Worm (Caenorhabditis elegans): ENCODE data around the gene F42H10.2.

F42H10.2 gene

DNA sequence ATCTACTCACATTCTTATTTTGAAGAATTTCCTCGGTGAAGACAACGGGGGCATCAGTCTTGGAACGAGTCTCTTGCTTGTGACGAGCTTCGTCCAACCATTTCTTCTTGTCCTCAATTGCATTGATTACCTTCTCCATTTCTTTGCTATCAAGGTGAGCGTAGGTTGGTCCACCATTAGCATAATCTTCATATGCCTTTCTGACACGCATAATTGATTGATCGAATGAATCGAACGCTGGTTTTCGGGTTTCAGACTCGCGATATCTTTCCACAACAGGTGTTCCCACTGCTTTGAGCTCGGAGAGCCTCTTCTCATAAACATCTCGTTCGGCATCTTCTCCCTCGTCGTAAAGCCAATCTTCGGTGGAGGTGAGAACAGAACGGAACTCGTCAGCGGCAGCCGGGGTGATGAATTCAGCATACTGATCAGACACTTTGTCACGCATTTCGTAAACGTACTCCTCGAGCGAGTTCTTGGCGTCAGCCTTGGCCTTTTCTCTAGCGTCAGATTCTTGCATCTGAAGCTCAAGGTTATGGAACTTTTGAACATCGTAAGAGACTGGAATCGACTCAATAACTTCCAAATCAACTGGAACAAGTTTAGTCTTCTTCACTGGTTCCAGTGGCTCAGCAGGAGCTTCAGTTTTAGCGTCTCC is 45.9 kb upstream of the F42H10.2 start:
- TF ChIP-seq snpc-4 (tag; optimal IDR thresholded peaks at IDR 0.05) (no peak), ama-1 (optimal IDR thresholded peaks at IDR 0.05) (peak; percentile 72), fos-1 (tag; optimal IDR thresholded peaks at IDR 0.05) (no peak), zag-1 (tag; optimal IDR thresholded peaks at IDR 0.05) (no peak), R02D3.7 (tag; optimal IDR thresholded peaks at IDR 0.05) (no peak), sma-3 (GFP tag; optimal IDR thresholded peaks at IDR 0.05) (no peak), lin-11 (tag; optimal IDR thresholded peaks at IDR 0.05) (peak; percentile 28)

DNA sequence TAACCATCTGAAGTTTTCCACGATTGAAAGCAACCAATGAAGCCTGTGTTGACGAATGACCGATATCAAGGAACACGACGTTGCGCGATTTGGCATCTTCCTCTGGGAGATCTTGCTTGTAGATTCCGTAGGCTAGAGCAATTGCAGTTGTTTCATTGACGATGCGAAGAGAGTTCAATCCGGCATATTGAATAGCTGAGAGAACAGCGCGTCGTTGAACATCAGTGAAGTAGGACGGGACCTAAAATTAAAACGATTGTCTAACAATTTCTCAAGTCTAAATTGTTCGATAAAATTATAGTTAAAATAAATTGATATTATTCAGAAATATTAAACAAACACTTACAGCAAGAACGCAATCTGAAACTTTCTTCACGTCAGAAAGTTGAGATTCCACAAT is 44.4 kb upstream of the F42H10.2 start:
- TF ChIP-seq F13H6.1 (tag; optimal IDR thresholded peaks at IDR 0.05): no peak
- TF ChIP-seq ztf-11 (tag; optimal IDR thresholded peaks at IDR 0.05): no peak
- TF ChIP-seq skn-1 (tag; optimal IDR thresholded peaks at IDR 0.05): no peak
- TF ChIP-seq Y55F3AM.14 (GFP tag; optimal IDR thresholded peaks at IDR 0.05): no peak
- no peak for TF ChIP-seq mdl-1 (tag; optimal IDR thresholded peaks at IDR 0.05)
- TF ChIP-seq ceh-82 (tag; optimal IDR thresholded peaks at IDR 0.05): no peak
- TF ChIP-seq ztf-4 (tag; optimal IDR thresholded peaks at IDR 0.05): no peak
- TF ChIP-seq zag-1 (tag; optimal IDR thresholded peaks at IDR 0.05): no peak
- TF ChIP-seq egl-27 (tag; optimal IDR thresholded peaks at IDR 0.05): no peak
- no peak for TF ChIP-seq sma-3 (GFP tag; optimal IDR thresholded peaks at IDR 0.05)
- TF ChIP-seq elt-3 (tag; optimal IDR thresholded peaks at IDR 0.05): no peak
- TF ChIP-seq unc-39 (tag; optimal IDR thresholded peaks at IDR 0.05): no peak
- TF ChIP-seq dmd-4 (tag; optimal IDR thresholded peaks at IDR 0.05): no peak
- TF ChIP-seq lsy-2 (tag; optimal IDR thresholded peaks at IDR 0.05): no peak
- TF ChIP-seq lin-11 (tag; optimal IDR thresholded peaks at IDR 0.05): no peak
- TF ChIP-seq ZK546.5 (tag; optimal IDR thresholded peaks at IDR 0.05): no peak
- TF ChIP-seq gmeb-1 (tag; optimal IDR thresholded peaks at IDR 0.05): no peak
- TF ChIP-seq nhr-25 (tag; optimal IDR thresholded peaks at IDR 0.05): no peak

DNA sequence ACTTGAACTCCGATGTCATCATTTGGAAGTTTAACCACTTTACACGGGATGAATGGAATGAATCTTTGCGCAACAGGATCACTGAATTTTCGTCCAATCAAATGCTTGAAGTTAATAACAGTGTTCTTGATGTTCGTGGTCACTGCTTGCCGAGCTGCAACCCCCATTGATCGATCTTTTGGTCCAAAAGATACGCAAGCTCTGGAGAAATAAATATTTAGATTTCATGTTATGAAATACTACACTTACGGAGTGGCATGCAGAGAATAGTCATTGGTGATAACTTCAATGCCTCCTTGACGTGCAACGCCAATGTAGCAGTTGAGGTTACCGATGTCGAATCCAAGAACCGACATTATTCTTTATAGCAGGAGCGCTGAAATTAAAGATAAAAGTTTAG is 43.9 kb upstream of the F42H10.2 start, which contains the start of gene hsp-110:
hsp-110 (minus strand) TSS at position 376 of the 400 bp plus-strand sequence.
- no peak for TF ChIP-seq C34F6.9 (tag; optimal IDR thresholded peaks at IDR 0.05)
- no peak for TF ChIP-seq elt-1 (tag; optimal IDR thresholded peaks at IDR 0.05)
- no peak for TF ChIP-seq nhr-6 (tag; optimal IDR thresholded peaks at IDR 0.05)
- no peak for TF ChIP-seq nhr-23 (tag; optimal IDR thresholded peaks at IDR 0.05)
- TF ChIP-seq skn-1 (tag; optimal IDR thresholded peaks at IDR 0.05): no peak
- TF ChIP-seq nhr-21 (tag; optimal IDR thresholded peaks at IDR 0.05): no peak
- TF ChIP-seq Y55F3AM.14 (GFP tag; optimal IDR thresholded peaks at IDR 0.05): no peak
- no peak for TF ChIP-seq lsy-2 (tag; optimal IDR thresholded peaks at IDR 0.05)
- no peak for TF ChIP-seq R02D3.7 (tag; optimal IDR thresholded peaks at IDR 0.05)
- no peak for TF ChIP-seq ceh-16 (tag; optimal IDR thresholded peaks at IDR 0.05)
- TF ChIP-seq alr-1 (tag; optimal IDR thresholded peaks at IDR 0.05): no peak
- TF ChIP-seq aly-2 (tag; optimal IDR thresholded peaks at IDR 0.05): no peak
- no peak for TF ChIP-seq crh-2 (tag; optimal IDR thresholded peaks at IDR 0.05)
- TF ChIP-seq sma-3 (GFP tag; optimal IDR thresholded peaks at IDR 0.05): no peak
- TF ChIP-seq blmp-1 (tag; optimal IDR thresholded peaks at IDR 0.05; ENCODE audit: insufficient read depth): no peak

DNA sequence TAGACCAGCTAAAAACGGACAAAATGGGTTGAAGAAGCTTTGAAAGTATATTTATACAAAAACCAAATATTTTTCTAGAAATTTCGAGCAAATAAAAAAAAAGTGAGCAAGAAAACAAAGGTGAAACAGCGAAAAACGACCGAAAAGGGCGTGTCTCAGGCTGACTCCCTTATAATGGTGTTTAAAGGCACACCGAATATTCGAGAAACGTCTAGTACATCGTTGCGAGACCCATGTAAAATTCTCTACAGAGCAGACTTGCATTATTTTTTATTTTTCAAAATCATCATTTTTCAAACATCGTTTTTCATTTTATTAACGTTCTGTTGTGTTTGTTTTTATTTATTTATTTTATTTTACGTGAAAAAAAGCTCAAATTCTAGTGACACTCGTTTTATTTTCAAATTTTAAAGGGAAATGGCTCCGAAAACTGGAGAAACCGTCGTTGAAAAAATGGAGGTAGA is 43.4 kb upstream of the F42H10.2 start, which contains the start of gene rpn-3:
rpn-3 (plus strand) TSS at position 414 of the 464 bp plus-strand sequence.
- TF ChIP-seq nhr-237 (tag; optimal IDR thresholded peaks at IDR 0.05) (peak; percentile 72), ceh-16 (tag; optimal IDR thresholded peaks at IDR 0.05) (peak; percentile 19), C34F6.9 (tag; optimal IDR thresholded peaks at IDR 0.05) (peak; percentile 99), egl-27 (tag; optimal IDR thresholded peaks at IDR 0.05) (peak; percentile 90), lin-13 (GFP tag; optimal IDR thresholded peaks at IDR 0.05) (peak; percentile 97), nhr-23 (tag; optimal IDR thresholded peaks at IDR 0.05) (no peak), dmd-4 (tag; optimal IDR thresholded peaks at IDR 0.05) (no peak), gmeb-1 (tag; optimal IDR thresholded peaks at IDR 0.05) (peak; percentile 95), sma-3 (GFP tag; optimal IDR thresholded peaks at IDR 0.05) (peak; percentile 97), nhr-12 (tag; optimal IDR thresholded peaks at IDR 0.05) (peak; percentile 6), ZK546.5 (tag; optimal IDR thresholded peaks at IDR 0.05) (peak; percentile 69), Y55F3AM.14 (GFP tag; optimal IDR thresholded peaks at IDR 0.05) (peak; percentile 58), nhr-10 (tag; optimal IDR thresholded peaks at IDR 0.05) (peak; percentile 85), ztf-1 (GFP tag; conservative IDR thresholded peaks at IDR 0.05) (no peak), elt-3 (tag; optimal IDR thresholded peaks at IDR 0.05) (no peak), snpc-4 (tag; optimal IDR thresholded peaks at IDR 0.05) (peak; percentile 90), nhr-6 (tag; optimal IDR thresholded peaks at IDR 0.05) (peak; percentile 97), ztf-11 (tag; optimal IDR thresholded peaks at IDR 0.05) (no peak), unc-62 (GFP tag; optimal IDR thresholded peaks at IDR 0.05) (peak; percentile 66), nhr-21 (tag; optimal IDR thresholded peaks at IDR 0.05) (peak; percentile 95), ceh-82 (tag; optimal IDR thresholded peaks at IDR 0.05) (peak; percentile 83), nhr-25 (tag; optimal IDR thresholded peaks at IDR 0.05) (peak; percentile 97), peb-1 (tag; optimal IDR thresholded peaks at IDR 0.05) (no peak), sem-4 (tag; optimal IDR thresholded peaks at IDR 0.05) (peak; percentile 97), ama-1 (optimal IDR thresholded peaks at IDR 0.05) (peak; percentile 96), nhr-11 (tag; optimal IDR thresholded peaks at IDR 0.05) (no peak), nhr-77 (tag; optimal IDR thresholded peaks at IDR 0.05) (peak; percentile 83), sma-9 (GFP tag; optimal IDR thresholded peaks at IDR 0.05) (peak; percentile 96), sma-9 (tag; optimal IDR thresholded peaks at IDR 0.05) (no peak), unc-39 (tag; optimal IDR thresholded peaks at IDR 0.05) (no peak), lin-11 (tag; optimal IDR thresholded peaks at IDR 0.05) (peak; percentile 63), ztf-4 (tag; optimal IDR thresholded peaks at IDR 0.05) (peak; percentile 98), lin-39 (tag; optimal IDR thresholded peaks at IDR 0.05) (no peak)

Data from whole organism, L2 larva.